Worm (Caenorhabditis elegans): ENCODE results near the gene col-167.

Gene col-167

DNA sequence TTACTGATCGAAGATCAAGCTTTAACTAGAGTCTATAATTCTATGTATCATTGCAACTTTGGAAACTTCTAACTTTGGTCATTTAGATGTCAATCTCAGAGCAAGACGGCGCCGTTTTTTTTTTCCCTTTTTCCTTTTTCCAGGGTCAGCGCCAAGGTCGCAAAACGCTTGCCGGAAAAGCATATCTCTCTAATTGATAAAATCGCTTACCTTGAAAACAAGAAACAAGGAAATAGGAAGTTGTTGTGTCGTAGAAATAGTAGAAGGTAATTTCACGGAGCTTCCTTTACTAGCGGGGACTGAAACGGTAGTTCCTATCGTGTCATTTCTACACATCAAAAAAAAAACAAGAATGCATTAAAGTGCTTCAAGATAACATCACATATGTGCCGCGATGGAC, 1.9 kb upstream of the col-167 start:
- peak; percentile 59 for TF ChIP-seq elt-1 (tag; optimal IDR thresholded peaks at IDR 0.05)
- TF ChIP-seq nhr-77 (tag; optimal IDR thresholded peaks at IDR 0.05), result no peak

DNA sequence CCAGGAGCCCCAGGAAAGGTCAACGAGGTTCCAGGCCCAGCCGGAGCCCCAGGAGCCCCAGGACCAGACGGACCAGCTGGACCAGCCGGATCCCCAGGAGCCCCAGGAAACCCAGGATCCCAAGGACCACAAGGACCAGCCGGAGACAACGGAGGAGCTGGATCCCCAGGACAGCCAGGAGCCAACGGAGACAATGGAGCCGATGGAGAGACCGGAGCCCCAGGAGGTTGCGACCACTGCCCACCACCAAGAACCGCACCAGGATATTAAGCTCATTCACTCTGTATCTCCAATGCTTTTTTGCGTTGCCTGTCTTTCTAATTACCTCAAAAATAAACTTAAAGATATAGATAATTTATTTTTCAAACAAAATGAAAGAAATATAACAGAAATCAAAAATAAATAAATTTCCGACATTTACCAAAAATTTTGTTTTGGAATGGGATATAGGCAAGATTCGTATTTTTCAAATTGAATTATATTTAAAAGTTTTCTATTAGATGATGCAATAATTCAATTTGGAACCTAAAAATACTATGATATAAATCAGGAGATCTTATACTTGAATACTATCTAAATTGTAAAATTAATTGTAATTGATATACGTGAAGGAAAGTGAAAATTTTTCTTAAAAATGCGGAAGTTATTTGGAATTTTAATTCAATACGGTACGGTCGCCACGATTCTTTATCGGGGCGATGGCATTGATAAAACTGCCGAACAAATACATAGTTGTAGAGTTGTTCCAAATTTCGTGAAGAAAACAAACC, 1.0 kb downstream of the col-167 start:
- TF ChIP-seq aly-2 (tag; optimal IDR thresholded peaks at IDR 0.05) (peak; percentile 55), R02D3.7 (tag; optimal IDR thresholded peaks at IDR 0.05) (peak; percentile 31), tbx-2 (tag; optimal IDR thresholded peaks at IDR 0.05) (peak; percentile 14), ceh-28 (tag; optimal IDR thresholded peaks at IDR 0.05) (peak; percentile 35)

DNA sequence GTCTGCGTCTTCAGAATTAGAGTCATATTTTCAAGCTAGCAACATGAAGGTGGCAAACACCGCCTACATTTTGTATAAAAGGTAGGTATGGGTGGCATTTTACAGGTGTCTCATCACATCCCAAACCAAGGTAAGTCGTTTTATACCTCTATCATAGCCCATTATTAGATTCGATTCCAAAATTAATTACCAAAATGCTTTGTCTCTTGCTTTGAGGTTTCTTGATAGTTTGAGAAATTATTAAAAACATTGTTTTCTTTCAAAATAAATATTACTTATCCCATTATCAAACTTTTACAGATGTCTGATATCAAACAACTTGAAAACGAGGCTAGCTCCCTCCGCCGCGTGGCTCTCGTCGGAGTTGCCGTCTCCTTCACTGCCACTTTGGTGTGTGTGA, 2.8 kb downstream of the col-167 start, which contains the start of gene col-168:
col-168 (plus strand) TSS at position 301 of the 400 bp plus-strand sequence.
- no peak for TF ChIP-seq fkh-10 (GFP tag; optimal IDR thresholded peaks at IDR 0.05)
- no peak for TF ChIP-seq hmg-11 (tag; optimal IDR thresholded peaks at IDR 0.05)
- TF ChIP-seq eor-1 (tag; optimal IDR thresholded peaks at IDR 0.05), result no peak
- no peak for TF ChIP-seq ztf-4 (tag; optimal IDR thresholded peaks at IDR 0.05)
- no peak for TF ChIP-seq sea-2 (GFP tag; optimal IDR thresholded peaks at IDR 0.05)
- no peak for TF ChIP-seq elt-2 (tag; optimal IDR thresholded peaks at IDR 0.05)
- TF ChIP-seq lsy-12 (tag; optimal IDR thresholded peaks at IDR 0.05), result no peak
- no peak for TF ChIP-seq egl-27 (tag; optimal IDR thresholded peaks at IDR 0.05)
- no peak for TF ChIP-seq jun-1 (tag; optimal IDR thresholded peaks at IDR 0.05)
- TF ChIP-seq nhr-12 (tag; optimal IDR thresholded peaks at IDR 0.05), result no peak

DNA sequence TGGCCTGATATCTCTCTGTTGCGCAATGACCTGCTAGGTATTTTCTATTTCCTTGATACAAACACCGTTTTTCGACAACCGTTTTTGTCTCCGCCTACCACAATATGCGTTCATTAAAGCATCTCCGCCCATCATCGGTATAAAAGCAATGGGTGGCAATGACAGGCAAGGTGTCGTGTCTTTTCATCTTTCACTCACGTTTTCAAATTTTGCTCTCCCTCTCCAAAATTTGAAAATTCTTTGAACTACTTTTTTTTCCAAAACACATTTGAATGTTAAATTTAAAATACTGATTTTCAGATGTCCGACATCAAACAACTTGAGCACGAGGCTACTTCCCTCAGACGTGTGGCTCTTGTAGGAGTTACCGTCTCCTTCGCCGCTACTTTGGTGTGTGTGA, 5.6 kb downstream of the col-167 start, which contains the start of gene col-169:
col-169 (plus strand) TSS at position 301 of the 400 bp plus-strand sequence.
- TF ChIP-seq fkh-2 (tag; optimal IDR thresholded peaks at IDR 0.05) (no peak), ceh-28 (tag; optimal IDR thresholded peaks at IDR 0.05) (no peak), unc-62 (GFP tag; optimal IDR thresholded peaks at IDR 0.05) (no peak), skn-1 (tag; optimal IDR thresholded peaks at IDR 0.05) (no peak), nhr-25 (tag; optimal IDR thresholded peaks at IDR 0.05) (no peak), nhr-28 (tag; optimal IDR thresholded peaks at IDR 0.05) (no peak), elt-3 (tag; optimal IDR thresholded peaks at IDR 0.05) (peak in 1 of 3 experiments; percentile 24), elt-1 (tag; optimal IDR thresholded peaks at IDR 0.05) (no peak)

DNA sequence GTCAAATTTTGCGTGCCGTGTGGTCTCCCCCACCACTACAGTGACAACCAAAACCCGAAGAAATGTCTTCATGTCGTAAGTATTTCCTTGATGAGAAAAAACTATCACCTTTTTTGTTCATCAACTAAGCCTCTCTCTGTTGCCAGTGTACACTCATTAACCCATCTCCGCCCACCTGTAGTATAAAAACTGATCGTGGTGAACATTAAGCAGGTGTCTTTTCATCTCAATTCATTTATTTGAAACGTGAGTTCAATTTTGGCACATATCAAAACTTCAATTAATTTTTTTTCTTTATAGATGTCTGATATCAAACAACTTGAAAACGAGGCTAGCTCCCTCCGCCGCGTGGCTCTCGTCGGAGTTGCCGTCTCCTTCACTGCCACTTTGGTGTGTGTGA, 8.1 kb downstream of the col-167 start, which contains the start of gene col-170:
col-170 (plus strand) TSS at position 301 of the 400 bp plus-strand sequence.
- TF ChIP-seq lin-15B (tag; optimal IDR thresholded peaks at IDR 0.05) (no peak), unc-62 (GFP tag; optimal IDR thresholded peaks at IDR 0.05) (no peak), nhr-25 (tag; optimal IDR thresholded peaks at IDR 0.05) (no peak), skn-1 (tag; optimal IDR thresholded peaks at IDR 0.05) (no peak)

DNA sequence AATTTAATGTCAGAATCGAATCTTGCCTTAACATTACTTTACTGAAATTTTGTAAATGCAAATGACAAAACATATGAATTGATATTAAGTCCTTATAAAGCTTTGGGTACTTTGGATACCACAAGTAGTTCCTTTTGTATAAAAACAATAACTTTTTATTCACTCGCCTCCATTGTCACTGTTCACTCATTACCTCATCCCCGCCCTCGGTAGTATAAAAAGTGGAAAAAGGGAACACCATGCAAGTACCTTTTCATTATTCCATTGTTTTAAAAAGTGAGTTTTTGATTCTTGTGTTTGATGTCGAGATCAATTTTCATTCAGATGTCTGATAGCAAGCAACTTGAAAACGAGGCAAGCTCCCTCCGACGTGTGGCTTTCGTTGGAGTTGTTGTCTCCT, 10.7 kb downstream of the col-167 start, which contains the start of gene col-171:
col-171 (plus strand) TSS at position 301 of the 400 bp plus-strand sequence.
- TF ChIP-seq nhr-67 (tag; optimal IDR thresholded peaks at IDR 0.05), result no peak
- no peak for TF ChIP-seq ztf-4 (tag; optimal IDR thresholded peaks at IDR 0.05)
- no peak for TF ChIP-seq sea-2 (GFP tag; optimal IDR thresholded peaks at IDR 0.05)
- TF ChIP-seq ceh-9 (tag; optimal IDR thresholded peaks at IDR 0.05), result no peak
- TF ChIP-seq hmg-11 (tag; optimal IDR thresholded peaks at IDR 0.05), result no peak
- TF ChIP-seq zag-1 (tag; optimal IDR thresholded peaks at IDR 0.05), result no peak
- no peak for TF ChIP-seq elt-3 (tag; optimal IDR thresholded peaks at IDR 0.05)
- no peak for TF ChIP-seq ceh-16 (tag; optimal IDR thresholded peaks at IDR 0.05)
- TF ChIP-seq fkh-2 (tag; optimal IDR thresholded peaks at IDR 0.05), result no peak
- TF ChIP-seq nhr-12 (tag; optimal IDR thresholded peaks at IDR 0.05), result no peak
- TF ChIP-seq elt-2 (tag; optimal IDR thresholded peaks at IDR 0.05), result no peak
- no peak for TF ChIP-seq R02D3.7 (tag; optimal IDR thresholded peaks at IDR 0.05)
- no peak for TF ChIP-seq ZK546.5 (tag; optimal IDR thresholded peaks at IDR 0.05)
- no peak for TF ChIP-seq lsy-12 (tag; optimal IDR thresholded peaks at IDR 0.05)
- TF ChIP-seq nfya-1 (tag; optimal IDR thresholded peaks at IDR 0.05; ENCODE audit: insufficient read depth), result no peak
- TF ChIP-seq tbx-2 (tag; optimal IDR thresholded peaks at IDR 0.05), result no peak
- no peak for TF ChIP-seq snpc-4 (tag; optimal IDR thresholded peaks at IDR 0.05)
- no peak for TF ChIP-seq pha-4 (tag; optimal IDR thresholded peaks at IDR 0.05)
- no peak for TF ChIP-seq nhr-28 (tag; optimal IDR thresholded peaks at IDR 0.05)
